Worm (Caenorhabditis elegans): Measurements from ENCODE around the gene C36B7.2.

ce11 chrX:7126348-7126747 lies 20.1 kb downstream of the C36B7.2 start, which contains the start of gene ist-1:
- TF ChIP-seq ceh-82 (tag; optimal IDR thresholded peaks at IDR 0.05) (no peak), jun-1 (tag; optimal IDR thresholded peaks at IDR 0.05) (no peak), spr-1 (tag; optimal IDR thresholded peaks at IDR 0.05) (no peak), mep-1 (tag; optimal IDR thresholded peaks at IDR 0.05) (no peak), nhr-237 (tag; optimal IDR thresholded peaks at IDR 0.05) (no peak), ZK546.5 (tag; optimal IDR thresholded peaks at IDR 0.05) (no peak), snpc-4 (tag; optimal IDR thresholded peaks at IDR 0.05) (no peak), lin-38 (GFP tag; IDR thresholded peaks at IDR 0.05) (no peak), dmd-6 (GFP tag; IDR thresholded peaks at IDR 0.05) (no peak), duxl-1 (tag; optimal IDR thresholded peaks at IDR 0.05; ENCODE audit: poor library complexity) (no peak), mxl-3 (GFP tag; optimal IDR thresholded peaks at IDR 0.05) (no peak), lir-3 (tag; optimal IDR thresholded peaks at IDR 0.05) (no peak), dpl-1 (GFP tag; optimal IDR thresholded peaks at IDR 0.05) (no peak)

Data from whole organism, L4 larva.